Fruit fly (Drosophila melanogaster) S2 (cell line): ENCODE measurements around the gene Miga.

Experiments used
- CG8478 ChIP-seq: fragments of >200 bp; optimal IDR thresholded peaks from 2 replicates; lab custom pipeline; 2018
- CTCF ChIP-seq, 2 experiments: fragments of >200 bp; optimal IDR thresholded peaks; 2 replicates each; lab custom pipeline; 2018

Miga gene

dm6 chrX:8407124-8407775 lies 30.4 kb downstream of the Miga start, which contains the start of gene PIG-T:
Gene PIG-T (minus strand): TSS chrX:8407263.
- TF ChIP-seq CTCF (optimal IDR thresholded peaks at IDR 0.05; lab: Kevin White, UChicago) (no peak), CG8478 (no peak)

DNA sequence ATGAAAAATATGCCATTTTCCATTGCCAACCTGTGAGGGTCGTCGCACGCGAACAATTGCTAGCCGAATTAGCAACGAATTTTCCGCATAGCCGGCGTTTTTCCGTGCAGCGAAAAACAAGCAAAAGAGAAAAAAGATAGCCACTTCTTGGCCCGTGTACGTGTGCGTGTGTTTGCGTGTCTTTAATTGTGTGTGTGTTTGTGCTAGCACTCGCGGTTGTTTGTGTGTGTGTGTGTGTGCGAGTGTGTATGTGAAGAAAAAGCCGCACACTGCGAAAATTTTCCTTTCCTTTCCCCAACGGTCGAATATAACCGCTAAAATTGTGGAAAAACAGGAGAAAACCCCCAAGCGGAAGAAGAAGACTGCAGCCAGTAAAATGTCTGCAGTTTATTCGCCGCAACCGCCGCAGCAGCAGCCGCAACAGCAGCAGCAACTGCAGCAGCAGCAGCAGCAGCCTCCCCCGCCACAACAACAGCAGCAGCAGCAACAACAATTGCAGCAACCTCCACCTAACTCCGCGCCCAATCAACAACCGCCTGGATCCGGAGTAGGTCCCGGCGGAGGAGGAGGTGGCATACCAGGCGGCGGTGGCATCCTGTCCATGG lies 38.5 kb downstream of the Miga start:
- TF ChIP-seq CTCF (optimal IDR thresholded peaks at IDR 0.05; lab: Kevin White, UChicago), result no peak

DNA sequence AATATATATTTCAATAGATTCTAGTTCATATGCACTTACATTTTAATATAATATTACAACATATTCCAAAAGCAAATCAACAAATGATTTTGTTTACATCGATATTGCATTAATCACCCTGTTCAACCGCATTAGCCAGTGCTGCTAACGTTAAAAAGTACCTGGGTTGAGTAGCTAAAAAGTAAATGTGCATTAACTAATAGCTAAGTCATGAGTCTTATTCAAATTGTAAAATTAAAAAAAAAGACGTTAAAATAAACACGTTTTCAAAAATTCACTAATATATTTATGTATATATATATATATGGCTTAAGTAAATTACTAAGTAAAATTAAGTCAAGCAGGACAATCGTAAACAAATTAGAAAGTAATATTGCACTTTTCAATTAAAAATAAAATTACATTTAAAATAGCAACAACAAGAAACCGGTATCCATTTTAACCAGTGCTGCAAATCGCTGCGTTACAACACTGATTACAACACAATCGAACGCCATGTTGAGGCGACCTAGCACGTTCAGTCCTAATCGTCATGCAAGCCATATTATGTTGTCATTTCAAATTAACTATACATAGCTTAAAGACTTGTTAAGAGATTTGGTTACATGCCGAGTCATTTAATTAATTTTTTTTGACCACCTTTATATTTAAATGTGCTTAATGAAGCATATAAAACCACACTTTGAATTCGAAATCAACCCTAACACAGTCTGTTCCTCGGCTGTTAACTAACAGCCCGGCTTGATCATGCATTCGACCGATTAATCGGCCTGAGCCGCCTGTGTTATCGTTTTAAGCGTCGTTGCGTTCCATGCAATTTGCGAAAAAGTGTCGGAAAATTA lies 39.2 kb downstream of the Miga start, which contains the start of gene CG10555:
Gene CG10555, plus strand, starts transcription at position 764 of the 842 bp plus-strand sequence.
- TF ChIP-seq CTCF (optimal IDR thresholded peaks at IDR 0.05; lab: Kevin White, UChicago) (no peak), CG8478 (no peak)

dm6 chrX:8396611-8397010 lies 41.0 kb downstream of the Miga start:
- TF ChIP-seq CG8478 (no peak), CTCF (optimal IDR thresholded peaks at IDR 0.05; lab: Kevin White, UChicago) (no peak)

dm6 chrX:8385481-8385880 lies 52.1 kb downstream of the Miga start, which contains the start of gene CG1387:
Gene CG1387 (plus strand): TSS chrX:8385781.
- TF ChIP-seq CG8478 (no peak), CTCF (optimal IDR thresholded peaks at IDR 0.05; lab: Kevin White, UChicago) (no peak)
